Worm (Caenorhabditis elegans): Measurements from ENCODE around the gene ZK688.4.

ZK688.4 gene

DNA sequence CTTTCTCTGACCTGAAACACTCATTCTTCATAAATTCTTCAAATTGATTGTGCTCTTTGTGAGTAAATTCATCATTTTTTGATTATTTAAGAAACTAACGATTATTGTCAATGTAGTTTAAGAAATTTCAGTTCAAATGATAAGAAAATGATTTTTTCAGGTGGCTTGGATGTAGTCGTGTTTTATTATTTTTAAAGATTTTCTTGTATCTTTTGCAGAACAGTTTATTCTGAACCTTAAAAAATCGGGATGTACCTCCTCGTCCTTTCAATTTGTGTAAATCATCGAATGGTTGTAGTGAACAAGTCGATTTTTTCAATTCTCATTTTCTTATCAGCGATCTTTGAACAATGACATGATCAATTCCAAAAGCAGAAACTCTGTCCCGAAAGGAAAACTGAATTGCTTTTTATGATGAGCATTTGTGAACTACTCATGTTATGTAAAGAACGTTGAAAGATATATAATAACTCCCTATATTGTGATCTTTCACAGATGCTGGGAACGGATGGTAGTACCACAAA is 29.5 kb upstream of the ZK688.4 start, which contains the start of gene slc-17.3:
TSS of gene slc-17.3 (minus strand) at position 51 of the 524 bp plus-strand sequence.
- peak; percentile 1 for TF ChIP-seq pqm-1 (tag; optimal IDR thresholded peaks at IDR 0.05)
- peak; percentile 16 for TF ChIP-seq nhr-77 (tag; optimal IDR thresholded peaks at IDR 0.05)
- TF ChIP-seq nhr-28 (tag; optimal IDR thresholded peaks at IDR 0.05): peak; percentile 44
- peak; percentile 31 for TF ChIP-seq aha-1 (tag)
- TF ChIP-seq dmd-9 (GFP tag; IDR thresholded peaks at IDR 0.05): no peak

DNA sequence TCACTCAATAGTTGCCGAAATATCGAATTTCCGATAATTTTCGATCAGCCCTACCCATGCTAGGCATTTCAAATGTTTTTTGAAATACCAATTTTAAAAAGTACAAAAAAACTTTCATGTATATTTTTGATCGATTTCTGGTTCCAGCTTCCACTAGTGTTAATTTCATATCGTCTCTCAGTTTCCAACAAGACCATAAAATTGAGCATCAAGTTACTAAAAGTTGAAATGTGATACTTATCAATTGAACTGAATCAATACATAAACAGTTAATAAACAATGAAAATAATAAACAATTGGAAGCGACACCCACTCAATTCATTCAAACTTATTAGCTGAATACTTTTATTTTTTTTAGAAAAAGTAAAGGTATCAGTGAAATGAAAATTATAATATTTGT is 28.6 kb upstream of the ZK688.4 start, which contains the start of gene cup-4:
TSS of gene cup-4 (plus strand) at position 301 of the 400 bp plus-strand sequence.
- no peak for TF ChIP-seq ztf-7 (tag; optimal IDR thresholded peaks at IDR 0.05)
- no peak for TF ChIP-seq R02D3.7 (tag; optimal IDR thresholded peaks at IDR 0.05)
- TF ChIP-seq set-16 (GFP tag; IDR thresholded peaks at IDR 0.05): no peak
- no peak for TF ChIP-seq lsy-2 (tag; optimal IDR thresholded peaks at IDR 0.05)
- TF ChIP-seq zip-11 (GFP tag; IDR thresholded peaks at IDR 0.05): no peak
- no peak for TF ChIP-seq unc-62 (GFP tag; optimal IDR thresholded peaks at IDR 0.05 in 1 of 2)
- no peak for TF ChIP-seq unc-62 (tag; optimal IDR thresholded peaks at IDR 0.05)
- no peak for TF ChIP-seq lin-39 (tag; optimal IDR thresholded peaks at IDR 0.05)
- no peak for TF ChIP-seq daf-8 (GFP tag; IDR thresholded peaks at IDR 0.05)
- TF ChIP-seq snpc-4 (tag; optimal IDR thresholded peaks at IDR 0.05): no peak
- TF ChIP-seq ctbp-1 (GFP tag; IDR thresholded peaks at IDR 0.05): no peak
- no peak for TF ChIP-seq vab-7 (GFP tag; IDR thresholded peaks at IDR 0.05)

DNA sequence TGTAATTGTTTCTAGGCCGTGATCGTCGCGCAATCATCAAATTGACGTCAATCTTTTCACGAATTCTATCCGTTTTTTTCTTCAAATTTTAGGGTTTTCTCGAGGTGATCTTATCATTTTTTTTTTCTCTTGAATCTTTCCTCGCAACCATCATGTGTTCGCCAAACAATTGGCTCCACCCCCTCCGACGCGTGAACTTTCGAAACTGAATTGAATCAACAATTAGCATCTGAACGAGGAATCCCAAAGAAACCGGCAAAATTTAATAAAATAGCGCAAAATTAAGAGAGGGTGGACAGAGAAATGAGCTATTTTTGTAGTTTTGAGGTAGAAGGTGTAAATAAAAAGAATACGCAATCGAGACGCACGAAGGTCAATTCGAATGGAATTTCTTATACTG is 22.0 kb upstream of the ZK688.4 start:
- TF ChIP-seq zip-2 (tag; optimal IDR thresholded peaks at IDR 0.05) (no peak), mdl-1 (tag; optimal IDR thresholded peaks at IDR 0.05) (peak in 1 of 2 experiments; percentile 23), nhr-6 (tag; optimal IDR thresholded peaks at IDR 0.05) (no peak), nhr-28 (tag; optimal IDR thresholded peaks at IDR 0.05) (peak; percentile 48), hlh-30 (tag; optimal IDR thresholded peaks at IDR 0.05; ENCODE audit: insufficient read depth) (peak; percentile 24), unc-62 (GFP tag; optimal IDR thresholded peaks at IDR 0.05 in 1 of 2) (peak in 1 of 2 experiments; percentile 56), unc-62 (tag; optimal IDR thresholded peaks at IDR 0.05) (no peak)

DNA sequence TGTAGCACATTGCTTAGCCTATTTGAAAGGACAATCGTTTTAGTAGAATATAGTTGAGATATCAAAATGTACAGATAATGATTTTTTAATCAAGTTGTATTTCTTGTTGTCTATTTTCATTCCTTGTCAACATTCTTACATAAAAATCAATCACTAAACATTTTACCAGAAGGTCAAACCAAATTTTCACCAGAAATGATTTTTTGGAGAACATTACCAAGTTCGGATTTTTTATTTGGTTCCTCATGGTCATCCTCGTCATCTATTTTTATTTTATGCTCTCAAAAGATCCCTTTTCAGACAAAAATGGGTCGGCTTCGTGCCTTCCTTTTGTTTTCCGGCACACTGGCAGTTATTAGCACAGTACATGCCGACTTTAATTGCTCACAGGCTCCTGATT is 21.3 kb upstream of the ZK688.4 start, which contains the start of gene tyr-1:
TSS of gene tyr-1 (plus strand) at position 301 of the 400 bp plus-strand sequence.
- no peak for TF ChIP-seq lin-38 (GFP tag; IDR thresholded peaks at IDR 0.05)
- no peak for TF ChIP-seq skn-1 (tag; optimal IDR thresholded peaks at IDR 0.05)
- no peak for TF ChIP-seq snpc-4 (tag; optimal IDR thresholded peaks at IDR 0.05)
- TF ChIP-seq lir-3 (tag; optimal IDR thresholded peaks at IDR 0.05): no peak
- TF ChIP-seq nhr-48 (tag; optimal IDR thresholded peaks at IDR 0.05): no peak
- no peak for TF ChIP-seq zfp-3 (GFP tag; conservative IDR thresholded peaks at IDR 0.05)
- TF ChIP-seq nhr-76 (tag; optimal IDR thresholded peaks at IDR 0.05): no peak
- no peak for TF ChIP-seq ceh-20 (GFP tag; IDR thresholded peaks at IDR 0.05)
- TF ChIP-seq F49E8.2 (tag; optimal IDR thresholded peaks at IDR 0.05; ENCODE audit: borderline replicate concordance): no peak
- no peak for TF ChIP-seq daf-8 (GFP tag; IDR thresholded peaks at IDR 0.05)
- TF ChIP-seq nhr-41 (GFP tag; IDR thresholded peaks at IDR 0.05): no peak
- no peak for TF ChIP-seq aha-1 (tag)
- TF ChIP-seq madf-5 (GFP tag; IDR thresholded peaks at IDR 0.05): no peak
- no peak for TF ChIP-seq unc-130 (GFP tag; optimal IDR thresholded peaks at IDR 0.05)
- TF ChIP-seq hmg-1.1 (GFP tag; IDR thresholded peaks at IDR 0.05): no peak
- TF ChIP-seq egl-27 (tag; optimal IDR thresholded peaks at IDR 0.05): no peak
- TF ChIP-seq F26F4.8 (GFP tag; conservative IDR thresholded peaks at IDR 0.05): no peak
- TF ChIP-seq spr-1 (tag; optimal IDR thresholded peaks at IDR 0.05): no peak
- no peak for TF ChIP-seq aly-2 (tag; optimal IDR thresholded peaks at IDR 0.05)
- TF ChIP-seq hif-1 (tag; optimal IDR thresholded peaks at IDR 0.05): no peak
